Worm (Caenorhabditis elegans) whole organism, L2 larva: ENCODE results near the gene col-107.

Experiments used
- C34F6.9 ChIP-seq: fragments of 150-350 bp; optimal IDR thresholded peaks from 2 replicates; lab custom pipeline; 2014; ENCODE audit warnings: missing biosample characterization, missing genetic modification characterization
- F13H6.1 ChIP-seq: sonication (generic microtip); optimal IDR thresholded peaks from 2 replicates; lab custom pipeline; 2016; ENCODE audit warnings: missing genetic modification characterization, missing compliant biosample characterization
- Y55F3AM.14 ChIP-seq: fragments of 200-800 bp; sonication (Bioruptor generic); optimal IDR thresholded peaks from 2 replicates; lab custom pipeline; 2018; ENCODE audit warnings: mild to moderate bottlenecking, missing genetic modification characterization, missing compliant biosample characterization
- alr-1 ChIP-seq: fragments of 150-350 bp; optimal IDR thresholded peaks from 2 replicates; lab custom pipeline; 2014; ENCODE audit warnings: missing biosample characterization, missing genetic modification characterization
- aly-2 ChIP-seq: fragments of 150-350 bp; optimal IDR thresholded peaks from 2 replicates; lab custom pipeline; 2014; ENCODE audit warnings: missing biosample characterization, missing genetic modification characterization
- ama-1 ChIP-seq: fragments of 150-350 bp; optimal IDR thresholded peaks from 2 replicates; lab custom pipeline; 2018; ENCODE audit warnings: inconsistent platforms
- blmp-1 ChIP-seq: sonication (generic microtip); optimal IDR thresholded peaks from 2 replicates; lab custom pipeline; 2017; ENCODE audit warnings: missing genetic modification characterization, mild to moderate bottlenecking, missing compliant biosample characterization, antibody characterized with exemption, moderate library complexity; ENCODE audit not compliant: insufficient read depth
- ceh-82 ChIP-seq: fragments of 150-350 bp; optimal IDR thresholded peaks from 2 replicates; lab custom pipeline; 2014; ENCODE audit warnings: missing biosample characterization, missing genetic modification characterization
- crh-2 ChIP-seq: sonication (generic microtip); optimal IDR thresholded peaks from 2 replicates; lab custom pipeline; 2017; ENCODE audit warnings: missing biosample characterization, missing genetic modification characterization
- dmd-4 ChIP-seq: sonication (generic microtip); optimal IDR thresholded peaks from 2 replicates; lab custom pipeline; 2017; ENCODE audit warnings: missing biosample characterization, missing genetic modification characterization
- egl-27 ChIP-seq: sonication (generic microtip); optimal IDR thresholded peaks from 3 replicates; lab custom pipeline; 2017; ENCODE audit warnings: missing biosample characterization, missing genetic modification reagents, missing genetic modification characterization
- elt-1 ChIP-seq: fragments of 150-350 bp; optimal IDR thresholded peaks from 2 replicates; lab custom pipeline; 2014; ENCODE audit warnings: missing biosample characterization, missing genetic modification characterization
- elt-3 ChIP-seq: sonication (generic microtip); optimal IDR thresholded peaks from 2 replicates; lab custom pipeline; 2017; ENCODE audit warnings: missing biosample characterization, missing genetic modification characterization
- fos-1 ChIP-seq: fragments of 150-350 bp; optimal IDR thresholded peaks from 2 replicates; lab custom pipeline; 2014; ENCODE audit warnings: missing biosample characterization, missing genetic modification characterization
- lin-11 ChIP-seq: fragments of 150-350 bp; sonication (generic microtip); optimal IDR thresholded peaks from 2 replicates; lab custom pipeline; 2014; ENCODE audit warnings: missing biosample characterization, missing genetic modification characterization, inconsistent platforms, mixed read lengths
- lin-13 ChIP-seq: fragments of 150-350 bp; optimal IDR thresholded peaks from 2 replicates; lab custom pipeline; 2014; ENCODE audit warnings: missing biosample characterization, missing genetic modification reagents, missing genetic modification characterization
- lin-39 ChIP-seq: fragments of 150-350 bp; optimal IDR thresholded peaks from 2 replicates; lab custom pipeline; 2014; ENCODE audit warnings: missing biosample characterization, missing genetic modification reagents, missing genetic modification characterization
- lsy-2 ChIP-seq, 2 experiments: fragments of 150-350 bp in 1 of 2; sonication (generic microtip) in 1 of 2; optimal IDR thresholded peaks; 2 replicates each; lab custom pipeline; 2014 to 2017; ENCODE audit warnings: missing biosample characterization in 2 of 2, missing genetic modification characterization in 2 of 2
- mab-5 ChIP-seq: fragments of 150-350 bp; optimal IDR thresholded peaks from 2 replicates; lab custom pipeline; 2014; ENCODE audit warnings: missing biosample characterization, missing genetic modification characterization
- mbf-1 ChIP-seq: sonication (generic microtip); optimal IDR thresholded peaks from 2 replicates; lab custom pipeline; 2017; ENCODE audit warnings: missing biosample characterization, missing genetic modification characterization
- mdl-1 ChIP-seq, 2 experiments: fragments of 150-350 bp in 1 of 2; sonication (generic microtip) in 1 of 2; optimal IDR thresholded peaks; 2 replicates each; lab custom pipeline; 2017; ENCODE audit warnings: missing biosample characterization in 2 of 2, missing genetic modification characterization in 2 of 2
- nhr-10 ChIP-seq: sonication (generic microtip); optimal IDR thresholded peaks from 2 replicates; lab custom pipeline; 2017; ENCODE audit warnings: missing biosample characterization, missing genetic modification characterization
- nhr-11 ChIP-seq: fragments of 150-350 bp; optimal IDR thresholded peaks from 2 replicates; lab custom pipeline; 2014; ENCODE audit warnings: missing biosample characterization, missing genetic modification characterization
- nhr-12 ChIP-seq: fragments of 150-350 bp; optimal IDR thresholded peaks from 2 replicates; lab custom pipeline; 2014; ENCODE audit warnings: missing biosample characterization, missing genetic modification characterization
- nhr-237 ChIP-seq: fragments of 150-350 bp; optimal IDR thresholded peaks from 2 replicates; lab custom pipeline; 2014; ENCODE audit warnings: missing biosample characterization, missing genetic modification characterization
- nhr-6 ChIP-seq: fragments of 150-350 bp; optimal IDR thresholded peaks from 2 replicates; lab custom pipeline; 2014; ENCODE audit warnings: missing biosample characterization, missing genetic modification characterization
- nhr-77 ChIP-seq: fragments of 150-350 bp; optimal IDR thresholded peaks from 2 replicates; lab custom pipeline; 2014; ENCODE audit warnings: missing biosample characterization, missing genetic modification characterization
- sem-4 ChIP-seq: fragments of 150-350 bp; optimal IDR thresholded peaks from 2 replicates; lab custom pipeline; 2014; ENCODE audit warnings: missing biosample characterization, missing genetic modification reagents, missing genetic modification characterization
- skn-1 ChIP-seq: sonication (generic microtip); optimal IDR thresholded peaks from 2 replicates; lab custom pipeline; 2017; ENCODE audit warnings: missing biosample characterization, missing genetic modification characterization
- sma-9 ChIP-seq, 2 experiments: fragments of 150-350 bp in 1 of 2; sonication (generic microtip) in 1 of 2; optimal IDR thresholded peaks; 2 replicates each; lab custom pipeline; 2014 to 2016; ENCODE audit warnings: missing genetic modification characterization in 2 of 2, mild to moderate bottlenecking in 1 of 2, missing biosample characterization in 1 of 2, missing compliant biosample characterization in 1 of 2, missing genetic modification reagents in 1 of 2, moderate library complexity in 1 of 2
- snpc-4 ChIP-seq: fragments of 150-350 bp; optimal IDR thresholded peaks from 2 replicates; lab custom pipeline; 2014; ENCODE audit warnings: missing biosample characterization, missing genetic modification characterization
- unc-39 ChIP-seq: fragments of 150-350 bp; optimal IDR thresholded peaks from 2 replicates; lab custom pipeline; 2014; ENCODE audit warnings: missing biosample characterization, missing genetic modification characterization
- unc-55 ChIP-seq: fragments of 150-350 bp; sonication (generic microtip); optimal IDR thresholded peaks from 3 replicates; lab custom pipeline; 2014; ENCODE audit warnings: missing biosample characterization, missing genetic modification reagents, missing genetic modification characterization
- unc-62 ChIP-seq: fragments of 150-350 bp; optimal IDR thresholded peaks from 2 replicates; lab custom pipeline; 2014; ENCODE audit warnings: missing biosample characterization, missing genetic modification reagents, missing genetic modification characterization
- ztf-4 ChIP-seq: fragments of 150-350 bp; optimal IDR thresholded peaks from 2 replicates; lab custom pipeline; 2014; ENCODE audit warnings: missing biosample characterization, missing genetic modification characterization

The col-107 gene

DNA sequence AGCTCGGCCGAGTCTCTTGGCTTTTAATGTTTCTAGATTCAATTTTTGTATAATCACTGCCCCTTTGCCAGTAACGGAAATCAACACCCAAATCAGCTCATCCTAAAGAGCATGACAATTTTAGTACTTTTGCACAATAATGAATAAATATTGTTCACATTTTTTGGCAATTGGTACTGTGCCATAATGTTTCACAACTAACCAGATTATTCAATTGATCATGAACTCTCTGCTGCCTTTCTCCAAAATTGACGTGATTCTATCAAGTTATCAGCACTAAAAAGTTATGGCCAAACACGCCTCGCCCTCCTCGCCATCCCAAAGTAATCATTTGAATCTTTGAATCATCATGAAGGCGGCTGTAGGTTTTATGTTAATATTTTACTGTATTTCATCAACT, 13.4 kb downstream of the col-107 start, which contains the start of gene hpo-6:
Gene hpo-6 (plus strand): TSS at position 301 of the 400 bp plus-strand sequence.
- peak; percentile 20 for TF ChIP-seq fos-1
- TF ChIP-seq blmp-1 (tag; lab: Kevin White, UChicago) = no peak

DNA sequence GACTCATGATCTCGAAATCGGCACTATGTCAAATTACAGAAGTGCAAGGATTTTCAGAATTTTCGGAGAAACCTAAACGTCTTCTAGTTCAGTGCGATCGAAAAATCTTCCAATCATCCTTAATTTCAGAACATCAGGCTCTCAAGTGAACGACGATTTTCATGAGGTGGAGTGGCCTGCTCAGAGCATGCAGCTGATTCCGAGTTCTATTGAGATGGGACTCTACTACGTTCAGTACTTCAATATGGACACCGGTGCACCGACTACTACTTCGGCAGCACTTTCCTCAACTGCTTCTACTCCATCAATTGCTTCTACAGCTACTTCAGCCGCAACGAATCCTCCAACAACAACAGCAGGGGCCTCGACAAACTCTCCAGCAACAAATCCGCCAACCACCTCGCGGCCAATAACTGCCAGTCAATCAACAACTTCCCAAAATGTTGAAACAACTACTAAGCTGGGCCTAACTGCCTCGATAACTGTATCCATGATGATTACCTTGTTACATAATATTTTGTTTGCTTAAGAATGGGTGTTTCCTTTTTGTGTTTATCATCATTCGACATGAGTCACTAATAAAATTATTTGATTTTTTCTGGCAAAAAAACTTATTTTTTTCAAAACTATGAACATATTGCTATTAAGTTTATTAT, 15.1 kb downstream of the col-107 start, which contains the start of gene Y41D4B.15:
Gene Y41D4B.15 (plus strand): TSS at position 606 of the 656 bp plus-strand sequence.
- TF ChIP-seq elt-1 = no peak
- TF ChIP-seq alr-1 (tag; lab: Kevin White, UChicago) = no peak
- TF ChIP-seq nhr-10 (tag; lab: Kevin White, UChicago) = no peak
- TF ChIP-seq C34F6.9 = no peak
- no peak for TF ChIP-seq sem-4 (tag; lab: Kevin White, UChicago)
- TF ChIP-seq crh-2 (tag; lab: Kevin White, UChicago) = no peak
- no peak for TF ChIP-seq lsy-2 (tag; optimal IDR thresholded peaks at IDR 0.05; lab: Kevin White, UChicago)
- no peak for TF ChIP-seq Y55F3AM.14 (GFP tag; lab: Kevin White, UChicago)
- no peak for TF ChIP-seq elt-3 (tag; lab: Kevin White, UChicago)
- no peak for TF ChIP-seq nhr-11 (tag; lab: Kevin White, UChicago)
- TF ChIP-seq fos-1 = no peak
- TF ChIP-seq sma-9 (GFP tag; optimal IDR thresholded peaks at IDR 0.05; lab: Kevin White, UChicago) = no peak
- no peak for TF ChIP-seq sma-9 (tag; optimal IDR thresholded peaks at IDR 0.05; lab: Kevin White, UChicago)
- no peak for TF ChIP-seq F13H6.1 (tag; lab: Kevin White, UChicago)
- no peak for TF ChIP-seq unc-62
- no peak for TF ChIP-seq snpc-4 (tag; lab: Kevin White, UChicago)
- no peak for TF ChIP-seq nhr-237
- no peak for TF ChIP-seq ama-1 (lab: Kevin White, UChicago)
- TF ChIP-seq nhr-12 (tag; lab: Kevin White, UChicago) = no peak
- TF ChIP-seq lin-11 (tag; lab: Kevin White, UChicago) = no peak

DNA sequence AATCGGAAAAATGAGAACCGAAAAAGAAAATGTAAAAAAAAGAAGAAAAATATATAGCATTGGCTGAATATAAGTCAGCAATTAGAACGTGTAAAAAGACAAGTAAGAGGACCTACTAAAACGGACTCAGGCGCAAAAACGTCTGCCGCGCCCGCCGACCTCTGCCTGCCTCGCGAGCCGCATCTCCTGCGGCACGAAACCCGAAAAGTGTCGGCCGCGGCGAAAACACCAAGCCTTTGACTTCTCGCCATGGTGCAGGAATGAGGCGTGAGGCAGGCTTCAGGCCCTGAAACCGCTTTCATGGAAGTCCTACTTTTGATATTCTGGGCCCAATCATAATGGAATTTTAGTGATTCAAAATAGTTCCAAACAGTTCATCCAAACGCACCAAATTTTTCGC, 17.2 kb downstream of the col-107 start:
- TF ChIP-seq dmd-4 (tag; lab: Kevin White, UChicago) (no peak), unc-39 (tag; lab: Kevin White, UChicago) (no peak), sma-9 (GFP tag; optimal IDR thresholded peaks at IDR 0.05; lab: Kevin White, UChicago) (no peak), sma-9 (tag; optimal IDR thresholded peaks at IDR 0.05; lab: Kevin White, UChicago) (no peak), nhr-237 (no peak), nhr-6 (tag; lab: Kevin White, UChicago) (no peak), ztf-4 (tag; lab: Kevin White, UChicago) (no peak), mbf-1 (tag; lab: Kevin White, UChicago) (no peak), lin-13 (no peak), nhr-77 (tag; lab: Kevin White, UChicago) (no peak), skn-1 (tag; lab: Kevin White, UChicago) (no peak), aly-2 (no peak), mab-5 (no peak)

DNA sequence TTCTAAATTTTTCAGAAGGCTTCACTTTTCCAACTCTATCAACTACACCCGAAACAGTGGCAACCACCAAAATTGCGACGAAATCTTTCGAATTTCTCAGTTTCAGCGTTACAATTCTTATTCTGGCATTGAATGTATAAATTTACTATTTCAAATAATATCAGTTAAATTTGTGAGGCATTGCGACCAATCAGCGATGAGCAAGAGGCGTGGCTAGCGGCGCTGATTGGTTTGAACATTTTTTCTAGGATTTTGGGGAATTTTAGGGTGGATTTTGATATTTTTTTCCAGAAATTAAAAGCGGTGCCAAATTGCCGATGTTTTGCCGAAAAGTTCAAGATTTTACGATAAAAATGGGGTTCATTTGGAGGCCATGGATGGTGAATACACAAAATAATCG, 19.1 kb downstream of the col-107 start:
- TF ChIP-seq unc-55 (GFP tag; lab: Kevin White, UChicago) (no peak), fos-1 (no peak), lsy-2 (tag; optimal IDR thresholded peaks at IDR 0.05; lab: Kevin White, UChicago) (no peak), aly-2 (no peak), unc-39 (tag; lab: Kevin White, UChicago) (no peak), mdl-1 (tag; optimal IDR thresholded peaks at IDR 0.05; lab: Kevin White, UChicago) (no peak), ceh-82 (tag; lab: Kevin White, UChicago) (no peak), egl-27 (tag; lab: Kevin White, UChicago) (no peak), nhr-11 (tag; lab: Kevin White, UChicago) (no peak), lin-39 (tag; lab: Kevin White, UChicago) (no peak), alr-1 (tag; lab: Kevin White, UChicago) (no peak), mbf-1 (tag; lab: Kevin White, UChicago) (no peak), blmp-1 (tag; lab: Kevin White, UChicago) (no peak)
